Worm (Caenorhabditis elegans) whole organism, late embryonic: ENCODE results near the gene F08F8.10.

Source experiments
- F13H6.1 ChIP-seq: sonication (generic microtip); optimal IDR thresholded peaks from 2 replicates; lab custom pipeline; 2016; ENCODE audit warnings: missing genetic modification characterization, missing compliant biosample characterization
- ceh-22 ChIP-seq: sonication (generic microtip); optimal IDR thresholded peaks from 2 replicates; lab custom pipeline; 2017; ENCODE audit warnings: missing biosample characterization, missing genetic modification characterization
- ceh-6 ChIP-seq: fragments of 200-800 bp; sonication (Bioruptor generic); optimal IDR thresholded peaks from 2 replicates; lab custom pipeline; 2018; ENCODE audit warnings: mild to moderate bottlenecking, missing genetic modification characterization, missing compliant biosample characterization
- fkh-10 ChIP-seq: fragments of 150-350 bp; optimal IDR thresholded peaks from 2 replicates; lab custom pipeline; 2014; ENCODE audit warnings: missing biosample characterization, missing genetic modification reagents, missing genetic modification characterization
- hlh-30 ChIP-seq: sonication (generic microtip); optimal IDR thresholded peaks from 2 replicates; lab custom pipeline; 2017; ENCODE audit warnings: antibody characterized with exemption, missing genetic modification characterization, missing compliant biosample characterization; ENCODE audit not compliant: insufficient read depth
- pqm-1 ChIP-seq: sonication (generic microtip); optimal IDR thresholded peaks from 2 replicates; lab custom pipeline; 2016; ENCODE audit warnings: missing genetic modification characterization, missing compliant biosample characterization

ce11 chrIII:7336214-7336613, 21.0 kb downstream of the F08F8.10 start, which contains the start of gene gsp-2:
- TF ChIP-seq F13H6.1 (tag; lab: Kevin White, UChicago) (no peak), ceh-6 (GFP tag; lab: Kevin White, UChicago) (no peak), fkh-10 (GFP tag; lab: Kevin White, UChicago) (no peak), ceh-22 (tag; lab: Kevin White, UChicago) (no peak), hlh-30 (tag; lab: Kevin White, UChicago) (no peak), pqm-1 (tag; lab: Kevin White, UChicago) (no peak)
